Worm (Caenorhabditis elegans): ENCODE measurements around the gene Y43C5A.7.
"Not testable (repeated sequence)": the region's sequence is repeated elsewhere in the genome, so short reads cannot be mapped to it uniquely, and the experiment has no call there.

ce11 chrIV:10322650-10323049, 45.6 kb downstream of the Y43C5A.7 start, which contains the start of gene R09E10.1:
- TF ChIP-seq F55B11.4 (tag; optimal IDR thresholded peaks at IDR 0.05; ENCODE audit: borderline replicate concordance, insufficient read depth); unc-62 (GFP tag; optimal IDR thresholded peaks at IDR 0.05); aptf-2 (GFP tag; conservative IDR thresholded peaks at IDR 0.05); K11D2.4 (GFP tag; IDR thresholded peaks at IDR 0.05); F33H1.4 (GFP tag; IDR thresholded peaks at IDR 0.05); hrde-1 (tag; optimal IDR thresholded peaks at IDR 0.05; ENCODE audit: borderline replicate concordance); atf-7 (tag; optimal IDR thresholded peaks at IDR 0.05); efl-1 (GFP tag; optimal IDR thresholded peaks at IDR 0.05); ceh-27 (GFP tag; optimal IDR thresholded peaks at IDR 0.05); attf-5 (GFP tag; optimal IDR thresholded peaks at IDR 0.05); F49E8.2 (tag; optimal IDR thresholded peaks at IDR 0.05; ENCODE audit: insufficient read depth): not testable (repeated sequence)
